Worm (Caenorhabditis elegans): ENCODE measurements around the gene F53C3.7.

- TF ChIP-seq tbx-37 (GFP tag; conservative IDR thresholded peaks at IDR 0.05) (no peak), hmbx-1 (tag; optimal IDR thresholded peaks at IDR 0.05) (no peak), pes-1 (GFP tag; IDR thresholded peaks at IDR 0.05) (no peak), ama-1 (optimal IDR thresholded peaks at IDR 0.05) (no peak), tbx-11 (GFP tag; IDR thresholded peaks at IDR 0.05) (no peak), flt-1 (GFP tag; IDR thresholded peaks at IDR 0.05) (no peak), ceh-36 (tag; optimal IDR thresholded peaks at IDR 0.05) (no peak), aly-1 (tag; optimal IDR thresholded peaks at IDR 0.05) (no peak), hnd-1 (tag; optimal IDR thresholded peaks at IDR 0.05) (no peak), ets-7 (tag; optimal IDR thresholded peaks at IDR 0.05) (no peak), ceh-13 (GFP tag; optimal IDR thresholded peaks at IDR 0.05) (no peak), sea-1 (GFP tag; conservative IDR thresholded peaks at IDR 0.05) (no peak), B0310.2 (tag; optimal IDR thresholded peaks at IDR 0.05) (no peak)
Observed at ce11 chrII:3901108-3901507, 6.3 kb downstream of the F53C3.7 start, which contains the start of gene F53C3.4.

All from whole organism, early embryonic.